Worm (Caenorhabditis elegans) whole organism, L4 larva: ENCODE measurements around the gene Y105C5B.1.

Experiments used
- D1046.2 ChIP-seq: fragments of 200-800 bp; sonication (Bioruptor generic); IDR thresholded peaks from 2 replicates; pipeline ENCODE4 v1.3.6; 2022; ENCODE audit warnings: missing genetic modification characterization, missing compliant biosample characterization
- aly-2 ChIP-seq: sonication (generic microtip); optimal IDR thresholded peaks from 2 replicates; lab custom pipeline; 2018; ENCODE audit warnings: missing biosample characterization, missing genetic modification characterization
- daf-8 ChIP-seq: fragments of 200-800 bp; sonication (Bioruptor generic); IDR thresholded peaks from 2 replicates; pipeline ENCODE4 v1.3.6; 2022; ENCODE audit warnings: missing genetic modification characterization, missing compliant biosample characterization

- no peak for TF ChIP-seq D1046.2
- no peak for TF ChIP-seq daf-8
- no peak for TF ChIP-seq aly-2
These were observed 23.4 kb upstream of the Y105C5B.1 start, which contains the start of gene Y105C5A.1269 for ce11 chrIV:15847096-15847495.
